Worm (Caenorhabditis elegans) whole organism, late embryonic: ENCODE results near the gene C14E2.5.

Experiments used
- K02D7.2 ChIP-seq: sonication (generic microtip); optimal IDR thresholded peaks from 2 replicates; lab custom pipeline; 2017; ENCODE audit warnings: mild to moderate bottlenecking, missing genetic modification characterization, missing compliant biosample characterization
- ceh-45 ChIP-seq: fragments of 200-800 bp; sonication (Bioruptor generic); IDR thresholded peaks from 2 replicates; pipeline ENCODE4 v1.3.6; 2022; ENCODE audit warnings: missing genetic modification reagents, missing genetic modification characterization, missing compliant biosample characterization
- ets-4 ChIP-seq: sonication (generic microtip); optimal IDR thresholded peaks from 2 replicates; lab custom pipeline; 2016; ENCODE audit warnings: missing genetic modification characterization, missing compliant biosample characterization
- fkh-10 ChIP-seq: fragments of 150-350 bp; optimal IDR thresholded peaks from 2 replicates; lab custom pipeline; 2014; ENCODE audit warnings: missing biosample characterization, missing genetic modification reagents, missing genetic modification characterization
- nfya-1 ChIP-seq: sonication (generic microtip); optimal IDR thresholded peaks from 2 replicates; lab custom pipeline; 2017; ENCODE audit warnings: missing genetic modification characterization, mild to moderate bottlenecking, missing compliant biosample characterization, antibody characterized with exemption, moderate library complexity
- pha-4 ChIP-seq: fragments of 150-350 bp; optimal IDR thresholded peaks from 2 replicates; lab custom pipeline; 2018; ENCODE audit warnings: missing biosample characterization, missing genetic modification reagents, missing genetic modification characterization
- ref-2 ChIP-seq: sonication (generic microtip); optimal IDR thresholded peaks from 2 replicates; lab custom pipeline; 2016; ENCODE audit warnings: missing genetic modification characterization, missing compliant biosample characterization
- rnt-1 ChIP-seq: sonication (generic microtip); optimal IDR thresholded peaks from 2 replicates; lab custom pipeline; 2016; ENCODE audit warnings: missing genetic modification characterization, missing compliant biosample characterization
- tbx-2 ChIP-seq: sonication (generic microtip); optimal IDR thresholded peaks from 2 replicates; lab custom pipeline; 2016; ENCODE audit warnings: missing genetic modification characterization, missing compliant biosample characterization

DNA sequence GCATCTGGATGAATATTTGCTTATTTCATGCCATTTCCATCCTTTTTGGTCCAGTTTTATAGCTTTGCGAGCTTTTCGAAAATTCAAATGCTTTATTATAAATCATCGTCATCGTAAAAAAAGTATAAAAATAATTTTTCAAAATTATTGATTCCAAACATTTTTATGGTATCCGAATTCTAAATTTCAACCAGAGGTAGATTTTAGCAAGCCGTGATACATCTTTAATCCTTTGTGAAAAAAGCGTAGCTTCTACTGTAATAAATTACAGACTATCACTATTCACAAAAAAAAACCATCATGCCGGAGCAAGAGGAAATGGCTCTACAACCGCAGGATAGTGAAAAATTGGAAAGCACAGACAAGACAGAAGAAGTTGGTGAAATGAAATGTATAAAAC lies 1.0 kb upstream of the C14E2.5 start, which contains the start of gene C14E2.1:
- TF ChIP-seq nfya-1 (tag; lab: Kevin White, UChicago), result no peak
- TF ChIP-seq pha-4 (tag; lab: Kevin White, UChicago), result no peak
- no peak for TF ChIP-seq tbx-2 (tag; lab: Kevin White, UChicago)
- TF ChIP-seq ref-2 (tag; lab: Kevin White, UChicago), result no peak
- no peak for TF ChIP-seq K02D7.2 (tag; lab: Kevin White, UChicago)
- TF ChIP-seq fkh-10, result no peak
- TF ChIP-seq rnt-1, result no peak
- no peak for TF ChIP-seq ceh-45 (GFP tag; lab: Robert Waterston, UW)
- TF ChIP-seq ets-4, result no peak
